Worm (Caenorhabditis elegans) whole organism, L3 larva: Measurements from ENCODE around the gene C14B4.2.

Source experiments
- ama-1 ChIP-seq: fragments of 150-350 bp; optimal IDR thresholded peaks from 2 replicates; lab custom pipeline; 2018
- fos-1 ChIP-seq: fragments of 150-350 bp; optimal IDR thresholded peaks from 2 replicates; lab custom pipeline; 2014; ENCODE audit warnings: missing biosample characterization, missing genetic modification characterization
- jun-1 ChIP-seq: fragments of 150-350 bp; optimal IDR thresholded peaks from 2 replicates; lab custom pipeline; 2014; ENCODE audit warnings: missing biosample characterization, missing genetic modification reagents, missing genetic modification characterization
- lin-39 ChIP-seq: fragments of 150-350 bp; optimal IDR thresholded peaks from 2 replicates; lab custom pipeline; 2018; ENCODE audit warnings: missing biosample characterization, missing genetic modification reagents, missing genetic modification characterization
- nhr-11 ChIP-seq: fragments of 150-350 bp; optimal IDR thresholded peaks from 2 replicates; lab custom pipeline; 2014; ENCODE audit warnings: missing biosample characterization, missing genetic modification characterization
- nhr-237 ChIP-seq: fragments of 150-350 bp; optimal IDR thresholded peaks from 2 replicates; lab custom pipeline; 2014; ENCODE audit warnings: missing biosample characterization, missing genetic modification characterization
- nhr-28 ChIP-seq: fragments of 150-350 bp; optimal IDR thresholded peaks from 2 replicates; lab custom pipeline; 2014; ENCODE audit warnings: missing biosample characterization, missing genetic modification characterization
- pha-4 ChIP-seq: fragments of 150-350 bp; optimal IDR thresholded peaks from 2 replicates; lab custom pipeline; 2014; ENCODE audit warnings: missing biosample characterization, missing genetic modification reagents, missing genetic modification characterization
- tbx-2 ChIP-seq: sonication (generic microtip); optimal IDR thresholded peaks from 2 replicates; lab custom pipeline; 2016; ENCODE audit warnings: mild to moderate bottlenecking, missing genetic modification characterization, missing compliant biosample characterization
- ztf-11 ChIP-seq: fragments of 150-350 bp; optimal IDR thresholded peaks from 2 replicates; lab custom pipeline; 2014; ENCODE audit warnings: missing biosample characterization, missing genetic modification characterization

DNA sequence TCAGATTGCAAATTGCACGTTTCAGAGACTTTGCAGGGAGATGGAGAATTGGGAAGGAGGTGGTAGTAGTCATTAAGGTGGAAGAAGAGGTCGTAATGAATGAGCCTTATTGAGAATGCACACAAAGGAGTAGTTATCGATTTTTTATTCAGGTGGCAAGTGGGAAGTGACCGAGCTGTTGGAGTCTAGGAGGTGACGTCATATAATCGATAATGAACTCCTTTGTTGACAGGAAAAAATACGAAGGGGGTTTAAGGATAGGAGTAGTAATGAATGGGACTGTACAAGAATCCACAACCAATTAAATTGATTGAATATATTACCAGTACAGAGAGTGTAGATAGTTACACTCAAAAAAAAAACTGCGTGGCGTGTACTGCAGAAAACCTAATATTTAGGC lies 60.5 kb downstream of the C14B4.2 start, which contains the start of gene fbxb-62:
- TF ChIP-seq pha-4 (tag; lab: Kevin White, UChicago) (no peak), fos-1 (no peak), lin-39 (tag; lab: Kevin White, UChicago) (no peak), nhr-237 (tag; lab: Kevin White, UChicago) (no peak), nhr-28 (no peak), tbx-2 (tag; lab: Kevin White, UChicago) (no peak), nhr-11 (no peak), ztf-11 (tag; lab: Kevin White, UChicago) (no peak), jun-1 (tag; lab: Kevin White, UChicago) (no peak), ama-1 (no peak)
